Worm (Caenorhabditis elegans) whole organism, L4 larva: ENCODE measurements around the gene tre-3.
A peak's percentile ranks its signal among the peaks of the same experiment; 100 is the strongest.

Source experiments
- F26F4.8 ChIP-seq: fragments of 200-800 bp; sonication (Bioruptor generic); conservative IDR thresholded peaks from 2 replicates; pipeline ENCODE4 v1.3.6; 2022; ENCODE audit warnings: missing genetic modification characterization, missing compliant biosample characterization
- F37D6.2 ChIP-seq: sonication (generic microtip); optimal IDR thresholded peaks from 2 replicates; lab custom pipeline; 2016; ENCODE audit warnings: mild to moderate bottlenecking, missing genetic modification characterization, missing compliant biosample characterization
- R02D3.7 ChIP-seq: fragments of 150-350 bp; sonication (generic microtip); optimal IDR thresholded peaks from 3 replicates; lab custom pipeline; 2014; ENCODE audit warnings: missing biosample characterization, missing genetic modification characterization
- T20F7.1 ChIP-seq: fragments of 200-800 bp; sonication (Bioruptor generic); optimal IDR thresholded peaks from 2 replicates; lab custom pipeline; 2018; ENCODE audit warnings: mild to moderate bottlenecking, missing genetic modification characterization, missing compliant biosample characterization
- aha-1 ChIP-seq: fragments of 150-350 bp; peaks from one replicate; lab custom pipeline; 2014; ENCODE audit warnings: missing biosample characterization, missing genetic modification characterization
- ama-1 ChIP-seq: fragments of 150-350 bp; optimal IDR thresholded peaks from 2 replicates; lab custom pipeline; 2014; ENCODE audit warnings: inconsistent platforms, mixed read lengths
- ceh-28 ChIP-seq: fragments of 150-350 bp; optimal IDR thresholded peaks from 2 replicates; lab custom pipeline; 2014; ENCODE audit warnings: missing biosample characterization, missing genetic modification reagents, missing genetic modification characterization
- ceh-32 ChIP-seq: sonication (generic microtip); optimal IDR thresholded peaks from 2 replicates; lab custom pipeline; 2016; ENCODE audit warnings: mild to moderate bottlenecking, missing genetic modification characterization, missing compliant biosample characterization; ENCODE audit not compliant: poor library complexity
- ceh-82 ChIP-seq: sonication (generic microtip); optimal IDR thresholded peaks from 2 replicates; lab custom pipeline; 2017; ENCODE audit warnings: missing biosample characterization, missing genetic modification characterization
- ces-1 ChIP-seq: fragments of 150-350 bp; sonication (generic microtip); optimal IDR thresholded peaks from 4 replicates; lab custom pipeline; 2014; ENCODE audit warnings: missing biosample characterization, missing genetic modification reagents, missing genetic modification characterization
- daf-12 ChIP-seq: fragments of 150-350 bp; optimal IDR thresholded peaks from 2 replicates; lab custom pipeline; 2014; ENCODE audit warnings: missing biosample characterization, missing genetic modification reagents, missing genetic modification characterization
- daf-16 ChIP-seq, 3 experiments: sonication (generic microtip); optimal IDR thresholded peaks; 2 replicates each; lab custom pipeline; 2016 to 2017; ENCODE audit warnings: missing genetic modification characterization in 3 of 3, missing genetic modification reagents in 3 of 3, mild to moderate bottlenecking in 2 of 3, missing compliant biosample characterization in 2 of 3, missing biosample characterization in 1 of 3, moderate library complexity in 1 of 3
- daf-19 ChIP-seq: fragments of 200-800 bp; sonication (Bioruptor generic); conservative IDR thresholded peaks from 2 replicates; pipeline ENCODE4 v1.3.6; 2022; ENCODE audit warnings: missing genetic modification characterization, missing compliant biosample characterization
- daf-8 ChIP-seq: fragments of 200-800 bp; sonication (Bioruptor generic); IDR thresholded peaks from 2 replicates; pipeline ENCODE4 v1.3.6; 2022; ENCODE audit warnings: missing genetic modification characterization, missing compliant biosample characterization
- duxl-1 ChIP-seq: sonication (generic microtip); optimal IDR thresholded peaks from 2 replicates; lab custom pipeline; 2016; ENCODE audit warnings: mild to moderate bottlenecking, missing genetic modification characterization, moderate library complexity, missing compliant biosample characterization; ENCODE audit not compliant: poor library complexity
- gei-8 ChIP-seq: fragments of 200-800 bp; sonication (Bioruptor generic); optimal IDR thresholded peaks from 2 replicates; lab custom pipeline; 2018; ENCODE audit warnings: mild to moderate bottlenecking, missing genetic modification characterization, missing compliant biosample characterization
- hlh-11 ChIP-seq: fragments of 200-800 bp; sonication (Bioruptor generic); optimal IDR thresholded peaks from 2 replicates; lab custom pipeline; 2018; ENCODE audit warnings: mild to moderate bottlenecking, missing genetic modification characterization, missing compliant biosample characterization
- lim-7 ChIP-seq: fragments of 200-800 bp; sonication (Bioruptor generic); IDR thresholded peaks from 2 replicates; pipeline ENCODE4 v1.3.6; 2022; ENCODE audit warnings: missing genetic modification characterization, missing compliant biosample characterization
- lin-1 ChIP-seq: fragments of 200-800 bp; sonication (Bioruptor generic); IDR thresholded peaks from 2 replicates; pipeline ENCODE4 v1.3.6; 2022; ENCODE audit warnings: missing genetic modification reagents, missing genetic modification characterization, missing compliant biosample characterization
- lin-38 ChIP-seq: fragments of 200-800 bp; sonication (Bioruptor generic); IDR thresholded peaks from 2 replicates; pipeline ENCODE4 v1.3.6; 2022; ENCODE audit warnings: missing genetic modification reagents, missing genetic modification characterization, missing compliant biosample characterization
- lin-39 ChIP-seq: fragments of 150-350 bp; optimal IDR thresholded peaks from 2 replicates; lab custom pipeline; 2014; ENCODE audit warnings: missing biosample characterization, missing genetic modification reagents, missing genetic modification characterization
- madf-5 ChIP-seq, 2 experiments: fragments of 200-800 bp; sonication (Bioruptor generic); IDR thresholded peaks; 2 replicates each; pipeline ENCODE4 v1.3.6; 2022; ENCODE audit warnings: missing compliant biosample characterization in 2 of 2, missing genetic modification characterization in 2 of 2
- mxl-2 ChIP-seq: fragments of 200-800 bp; sonication (Bioruptor generic); conservative IDR thresholded peaks from 2 replicates; pipeline ENCODE4 v1.3.6; 2022; ENCODE audit warnings: missing genetic modification reagents, missing genetic modification characterization, missing compliant biosample characterization
- nhr-10 ChIP-seq: fragments of 150-350 bp; optimal IDR thresholded peaks from 2 replicates; lab custom pipeline; 2014; ENCODE audit warnings: missing biosample characterization, missing genetic modification characterization
- nhr-111 ChIP-seq: fragments of 200-800 bp; sonication (Bioruptor generic); optimal IDR thresholded peaks from 2 replicates; lab custom pipeline; 2018; ENCODE audit warnings: mild to moderate bottlenecking, missing genetic modification characterization, missing compliant biosample characterization
- nhr-28 ChIP-seq: fragments of 150-350 bp; optimal IDR thresholded peaks from 2 replicates; lab custom pipeline; 2014; ENCODE audit warnings: missing biosample characterization, missing genetic modification characterization
- nhr-42 ChIP-seq: fragments of 200-800 bp; sonication (Bioruptor generic); IDR thresholded peaks from 2 replicates; pipeline ENCODE4 v1.3.6; 2022; ENCODE audit warnings: missing genetic modification characterization, missing compliant biosample characterization
- nhr-48 ChIP-seq: sonication (generic microtip); optimal IDR thresholded peaks from 2 replicates; lab custom pipeline; 2016; ENCODE audit warnings: mild to moderate bottlenecking, missing genetic modification characterization, missing compliant biosample characterization
- nhr-6 ChIP-seq: fragments of 150-350 bp; optimal IDR thresholded peaks from 2 replicates; lab custom pipeline; 2014; ENCODE audit warnings: missing biosample characterization, missing genetic modification characterization
- rbr-2 ChIP-seq: sonication (generic microtip); optimal IDR thresholded peaks from 2 replicates; lab custom pipeline; 2016; ENCODE audit warnings: missing genotype, missing genetic modification characterization, missing compliant biosample characterization
- snpc-4 ChIP-seq: fragments of 150-350 bp; optimal IDR thresholded peaks from 2 replicates; lab custom pipeline; 2014; ENCODE audit warnings: missing biosample characterization, missing genetic modification characterization
- spr-1 ChIP-seq: sonication (generic microtip); optimal IDR thresholded peaks from 2 replicates; lab custom pipeline; 2016; ENCODE audit warnings: mild to moderate bottlenecking, missing genetic modification characterization, missing compliant biosample characterization
- spr-3 ChIP-seq: fragments of 200-800 bp; sonication (Bioruptor generic); optimal IDR thresholded peaks from 2 replicates; lab custom pipeline; 2018; ENCODE audit warnings: mild to moderate bottlenecking, missing genetic modification characterization, missing compliant biosample characterization
- ztf-7 ChIP-seq: fragments of 150-350 bp; optimal IDR thresholded peaks from 2 replicates; lab custom pipeline; 2014; ENCODE audit warnings: missing biosample characterization, missing genetic modification characterization

tre-3 gene

ce11 chrV:11674594-11675579, 40.8 kb downstream of the tre-3 start (continued):
- TF ChIP-seq nhr-42: no peak
- TF ChIP-seq spr-1 (tag; lab: Kevin White, UChicago): no peak
- no peak for TF ChIP-seq F26F4.8
- TF ChIP-seq daf-16 (GFP tag; optimal IDR thresholded peaks at IDR 0.05; lab: Kevin White, UChicago): no peak
- no peak for TF ChIP-seq daf-16 (tag; optimal IDR thresholded peaks at IDR 0.05; lab: Kevin White, UChicago)
- no peak for TF ChIP-seq snpc-4
- no peak for TF ChIP-seq daf-19 (GFP tag; lab: Robert Waterston, UW)
- TF ChIP-seq ama-1 (lab: Kevin White, UChicago): no peak
- no peak for TF ChIP-seq F37D6.2 (tag; lab: Kevin White, UChicago)
- no peak for TF ChIP-seq T20F7.1 (GFP tag; lab: Kevin White, UChicago)
- TF ChIP-seq lin-1 (GFP tag; lab: Robert Waterston, UW): no peak
- no peak for TF ChIP-seq lin-39 (tag; lab: Kevin White, UChicago)
- TF ChIP-seq duxl-1 (tag; lab: Kevin White, UChicago): no peak
- no peak for TF ChIP-seq rbr-2 (tag; lab: Kevin White, UChicago)
- no peak for TF ChIP-seq daf-8 (GFP tag; lab: Robert Waterston, UW)
- no peak for TF ChIP-seq ceh-82 (tag; lab: Kevin White, UChicago)
- no peak for TF ChIP-seq lim-7 (GFP tag; lab: Robert Waterston, UW)
- no peak for TF ChIP-seq ces-1 (GFP tag; lab: Kevin White, UChicago)
- TF ChIP-seq nhr-10 (tag; lab: Kevin White, UChicago): no peak
- TF ChIP-seq gei-8: no peak
- no peak for TF ChIP-seq ceh-28 (tag; lab: Kevin White, UChicago)
- TF ChIP-seq lin-38: no peak
- no peak for TF ChIP-seq nhr-111 (GFP tag; lab: Kevin White, UChicago)
- peak; percentile 24 for TF ChIP-seq nhr-6 (tag; lab: Kevin White, UChicago)

DNA sequence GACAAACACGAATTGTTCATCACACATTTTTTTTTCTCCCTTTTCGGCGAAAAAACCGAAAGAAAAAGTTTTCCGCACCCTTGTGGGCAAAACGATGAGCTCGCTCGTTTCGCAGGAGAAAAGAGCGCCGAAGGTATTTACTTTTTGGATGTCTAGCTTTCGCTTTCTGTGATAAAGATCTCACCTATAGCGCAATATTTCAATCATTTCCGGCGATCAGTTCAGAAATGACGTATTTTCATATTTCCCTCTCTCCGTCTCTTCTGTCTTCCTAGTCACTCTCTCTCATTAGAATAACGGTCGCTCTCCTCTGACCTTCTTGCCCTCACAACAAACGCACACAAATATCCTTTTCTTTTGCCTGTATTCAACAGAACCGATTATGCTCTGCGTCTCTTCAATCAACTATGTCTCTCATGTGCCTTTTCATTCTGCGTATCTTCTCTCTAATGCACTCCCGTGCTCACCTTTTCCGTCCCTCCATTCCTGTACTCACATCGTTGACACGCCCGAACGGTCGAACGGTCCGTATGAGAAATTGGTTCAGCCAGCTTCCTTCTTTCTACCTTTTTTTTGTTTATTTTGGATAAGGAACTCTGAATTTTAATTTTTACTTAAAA, 41.8 kb downstream of the tre-3 start:
- peak; percentile 35 for TF ChIP-seq nhr-6 (tag; lab: Kevin White, UChicago)
- no peak for TF ChIP-seq ceh-32 (tag; lab: Kevin White, UChicago)
- TF ChIP-seq hlh-11 (tag; lab: Kevin White, UChicago): peak; percentile 31
- peak; percentile 32 for TF ChIP-seq nhr-28
- peak; percentile 77 for TF ChIP-seq aha-1

DNA sequence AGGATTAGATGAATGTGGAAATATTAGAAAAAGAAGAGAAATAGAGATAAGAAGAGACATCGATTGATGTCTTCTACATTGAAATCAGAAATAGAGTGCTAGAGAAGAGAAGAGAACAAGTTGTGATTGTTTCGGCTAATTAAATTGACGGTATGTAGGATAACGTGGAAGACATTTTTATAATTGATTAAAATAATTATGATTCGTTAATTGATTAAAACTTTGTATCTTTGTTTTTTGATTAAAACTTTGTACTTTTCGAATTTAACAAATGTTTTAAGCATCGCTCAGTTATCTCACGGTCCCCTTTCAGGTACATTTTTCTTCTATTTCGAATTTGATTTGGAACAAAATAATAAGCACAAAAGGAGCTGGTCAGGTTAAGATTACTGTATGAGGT, 43.2 kb downstream of the tre-3 start, which contains the start of gene lgc-44:
TSS of gene lgc-44 (minus strand) at position 101 of the 400 bp plus-strand sequence.
- TF ChIP-seq daf-8 (GFP tag; lab: Robert Waterston, UW) (no peak), madf-5 (GFP tag; IDR thresholded peaks at IDR 0.05; lab: Robert Waterston, UW) (no peak), nhr-48 (no peak), R02D3.7 (tag; lab: Kevin White, UChicago) (no peak), spr-3 (GFP tag; lab: Kevin White, UChicago) (no peak), T20F7.1 (GFP tag; lab: Kevin White, UChicago) (no peak), mxl-2 (GFP tag; lab: Robert Waterston, UW) (no peak), daf-12 (tag; lab: Kevin White, UChicago) (no peak), ztf-7 (tag; lab: Kevin White, UChicago) (no peak)
